Worm (Caenorhabditis elegans): ENCODE results near the gene Y46E12BL.2.

- TF ChIP-seq elt-2 (tag; optimal IDR thresholded peaks at IDR 0.05) (no peak), nhr-67 (tag; optimal IDR thresholded peaks at IDR 0.05) (no peak), lin-39 (tag; optimal IDR thresholded peaks at IDR 0.05) (peak; percentile 2), tbx-2 (tag; optimal IDR thresholded peaks at IDR 0.05) (no peak)
Measured at ce11 chrII:15212260-15212914, 20.4 kb upstream of the Y46E12BL.2 start.

Data from whole organism, L3 larva.